In genomic region chr3R:5100323-5101055, dm6 we compare ENCODE assay signal across 1 fruit fly cellular context.
A peak's percentile ranks its signal among the peaks of the same experiment; 100 is the strongest.
TF ChIP-seq lines count a peak whose summit lies in the region.

No protein-coding gene starts in this region.

TF ChIP-seq in whole organism, embryonic, 481 proteins besides CTCF, POLR2A, EP300 and RAD21 (continued from another document):
- no peak for TF ChIP-seq CG10959 (GFP tag; IDR thresholded peaks at IDR 0.05; lab: Robert Waterston, UW)
- no peak for TF ChIP-seq CG13296 (GFP tag; optimal IDR thresholded peaks at IDR 0.05; lab: Kevin White, UChicago)
- no peak for TF ChIP-seq Rfx (GFP tag; IDR thresholded peaks at IDR 0.05; lab: Robert Waterston, UW)
- TF ChIP-seq CG3847 (GFP tag; IDR thresholded peaks at IDR 0.05; lab: Robert Waterston, UW), result no peak
- no peak for TF ChIP-seq CG5180 (GFP tag; optimal IDR thresholded peaks at IDR 0.05; lab: Kevin White, UChicago)
- no peak for TF ChIP-seq da (GFP tag; optimal IDR thresholded peaks at IDR 0.05; lab: Kevin White, UChicago)
- TF ChIP-seq ase (GFP tag; IDR thresholded peaks at IDR 0.05; lab: Robert Waterston, UW), result no peak
- no peak for TF ChIP-seq Vsx1 (GFP tag; optimal IDR thresholded peaks at IDR 0.05; lab: Kevin White, UChicago)
- TF ChIP-seq Fer1 (GFP tag; optimal IDR thresholded peaks at IDR 0.05; lab: Kevin White, UChicago), result peak; percentile 12
- TF ChIP-seq Blimp-1 (GFP tag; optimal IDR thresholded peaks at IDR 0.05; lab: Kevin White, UChicago), result peak; percentile 55
- no peak for TF ChIP-seq oc (tag; optimal IDR thresholded peaks at IDR 0.05; lab: Kevin White, UChicago)
- no peak for TF ChIP-seq trh (GFP tag; optimal IDR thresholded peaks at IDR 0.05; lab: Kevin White, UChicago)
- peak; percentile 37 for TF ChIP-seq CG9727 (GFP tag; optimal IDR thresholded peaks at IDR 0.05; lab: Kevin White, UChicago)
- TF ChIP-seq CG42726 (GFP tag; IDR thresholded peaks at IDR 0.05; lab: Robert Waterston, UW; ENCODE audit: partially characterized antibody), result no peak
- TF ChIP-seq zen2 (GFP tag; IDR thresholded peaks at IDR 0.05; lab: Robert Waterston, UW; ENCODE audit: partially characterized antibody), result no peak
- TF ChIP-seq abd-A (tag; optimal IDR thresholded peaks at IDR 0.05; lab: Kevin White, UChicago), result no peak
- peak; percentile 71 for TF ChIP-seq lbe (GFP tag; optimal IDR thresholded peaks at IDR 0.05; lab: Kevin White, UChicago)
- no peak for TF ChIP-seq Dip3 (GFP tag; optimal IDR thresholded peaks at IDR 0.05; lab: Kevin White, UChicago)
- no peak for TF ChIP-seq Nf-YB (GFP tag; optimal IDR thresholded peaks at IDR 0.05; lab: Kevin White, UChicago)
- no peak for TF ChIP-seq CG17912 (GFP tag; optimal IDR thresholded peaks at IDR 0.05; lab: Kevin White, UChicago)
- TF ChIP-seq seq (GFP tag; IDR thresholded peaks at IDR 0.05; lab: Robert Waterston, UW), result no peak
- no peak for TF ChIP-seq Hey (tag; optimal IDR thresholded peaks at IDR 0.05; lab: Kevin White, UChicago)
- no peak for TF ChIP-seq esg (GFP tag; conservative IDR thresholded peaks at IDR 0.05; lab: Robert Waterston, UW)
- TF ChIP-seq crc (GFP tag; optimal IDR thresholded peaks at IDR 0.05; lab: Kevin White, UChicago), result no peak
- no peak for TF ChIP-seq Dll (GFP tag; IDR thresholded peaks at IDR 0.05; lab: Robert Waterston, UW; ENCODE audit: partially characterized antibody)
- 0 out of 3 replicates have a peak, but pooled peaks have one; percentile 38 for TF ChIP-seq dysf (GFP tag; IDR thresholded peaks at IDR 0.05; lab: Robert Waterston, UW)
- TF ChIP-seq sqz (GFP tag; optimal IDR thresholded peaks at IDR 0.05; lab: Kevin White, UChicago), result no peak
- no peak for TF ChIP-seq CG12299 (tag; optimal IDR thresholded peaks at IDR 0.05; lab: Kevin White, UChicago)
- no peak for TF ChIP-seq CG9817 (tag; optimal IDR thresholded peaks at IDR 0.05; lab: Kevin White, UChicago)
- TF ChIP-seq Ravus (GFP tag; IDR thresholded peaks at IDR 0.05; lab: Robert Waterston, UW), result no peak
- TF ChIP-seq PHDP (tag; optimal IDR thresholded peaks at IDR 0.05; lab: Kevin White, UChicago), result peak; percentile 39
- no peak for TF ChIP-seq CG11398 (GFP tag; optimal IDR thresholded peaks at IDR 0.05; lab: Kevin White, UChicago)
- no peak for TF ChIP-seq NFAT (GFP tag; IDR thresholded peaks at IDR 0.05; lab: Robert Waterston, UW)
- no peak for TF ChIP-seq CG11696 (GFP tag; IDR thresholded peaks at IDR 0.05; lab: Robert Waterston, UW)
- TF ChIP-seq CG4404 (GFP tag; IDR thresholded peaks at IDR 0.05; lab: Robert Waterston, UW), result no peak
- no peak for TF ChIP-seq emc (GFP tag; optimal IDR thresholded peaks at IDR 0.05; lab: Kevin White, UChicago)
- TF ChIP-seq gsb (GFP tag; IDR thresholded peaks at IDR 0.05; lab: Robert Waterston, UW), result no peak
- no peak for TF ChIP-seq ftz-f1 (GFP tag; optimal IDR thresholded peaks at IDR 0.05; lab: Kevin White, UChicago)
- TF ChIP-seq CG15479 (GFP tag; optimal IDR thresholded peaks at IDR 0.05; lab: Kevin White, UChicago), result no peak
- TF ChIP-seq dmrt99B (tag; optimal IDR thresholded peaks at IDR 0.05; lab: Kevin White, UChicago), result peak; percentile 35
- no peak for TF ChIP-seq CG3281 (GFP tag; optimal IDR thresholded peaks at IDR 0.05; lab: Kevin White, UChicago)
- TF ChIP-seq disco-r (GFP tag; optimal IDR thresholded peaks at IDR 0.05; lab: Kevin White, UChicago), result no peak
- TF ChIP-seq CG33213 (GFP tag; optimal IDR thresholded peaks at IDR 0.05; lab: Kevin White, UChicago), result no peak
- no peak for TF ChIP-seq B-H2 (GFP tag; optimal IDR thresholded peaks at IDR 0.05; lab: Kevin White, UChicago)
- TF ChIP-seq psq (GFP tag; optimal IDR thresholded peaks at IDR 0.05; lab: Kevin White, UChicago), result no peak
- TF ChIP-seq odd (GFP tag; optimal IDR thresholded peaks at IDR 0.05; lab: Kevin White, UChicago), result no peak
- no peak for TF ChIP-seq Eip74EF (GFP tag; optimal IDR thresholded peaks at IDR 0.05; lab: Kevin White, UChicago)
- peak; percentile 20 for TF ChIP-seq CG14710 (tag; optimal IDR thresholded peaks at IDR 0.05; lab: Kevin White, UChicago)
- no peak for TF ChIP-seq Chrac-16 (GFP tag; optimal IDR thresholded peaks at IDR 0.05; lab: Kevin White, UChicago)
- TF ChIP-seq CG30020 (tag; optimal IDR thresholded peaks at IDR 0.05; lab: Kevin White, UChicago), result no peak
- TF ChIP-seq H2.0 (GFP tag; IDR thresholded peaks at IDR 0.05; lab: Robert Waterston, UW), result no peak
- TF ChIP-seq gfzf (GFP tag; optimal IDR thresholded peaks at IDR 0.05; lab: Kevin White, UChicago), result no peak
- no peak for TF ChIP-seq CG7987 (GFP tag; optimal IDR thresholded peaks at IDR 0.05; lab: Kevin White, UChicago)
- no peak for TF ChIP-seq tio (GFP tag; optimal IDR thresholded peaks at IDR 0.05; lab: Kevin White, UChicago)
- no peak for TF ChIP-seq pfk (GFP tag; optimal IDR thresholded peaks at IDR 0.05; lab: Kevin White, UChicago)
